Worm (Caenorhabditis elegans) whole organism, early embryonic: Measurements from ENCODE around the gene C33G8.2.
"Not testable (repeated sequence)": the region's sequence is repeated elsewhere in the genome, so short reads cannot be mapped to it uniquely, and the experiment has no call there.

ENCODE experiments used
- B0310.2 ChIP-seq: sonication (generic microtip); optimal IDR thresholded peaks from 2 replicates; lab custom pipeline; 2016; ENCODE audit warnings: mild to moderate bottlenecking, missing genetic modification characterization, missing compliant biosample characterization
- F13C5.2 ChIP-seq: sonication (generic microtip); optimal IDR thresholded peaks from 2 replicates; lab custom pipeline; 2017; ENCODE audit warnings: mild to moderate bottlenecking, missing genetic modification characterization, inconsistent platforms, missing compliant biosample characterization
- aly-1 ChIP-seq: sonication (generic microtip); optimal IDR thresholded peaks from 2 replicates; lab custom pipeline; 2016; ENCODE audit warnings: missing genetic modification characterization, missing compliant biosample characterization
- ceh-13 ChIP-seq: fragments of 200-800 bp; sonication (Bioruptor generic); optimal IDR thresholded peaks from 2 replicates; lab custom pipeline; 2018; ENCODE audit warnings: mild to moderate bottlenecking, missing genetic modification characterization, missing compliant biosample characterization
- ceh-36 ChIP-seq: sonication (generic microtip); optimal IDR thresholded peaks from 2 replicates; lab custom pipeline; 2016; ENCODE audit warnings: missing genetic modification characterization, inconsistent platforms, missing compliant biosample characterization
- ets-7 ChIP-seq: sonication (generic microtip); optimal IDR thresholded peaks from 2 replicates; lab custom pipeline; 2016; ENCODE audit warnings: missing genotype, missing genetic modification characterization, missing compliant biosample characterization
- flt-1 ChIP-seq: fragments of 200-800 bp; sonication (Bioruptor generic); IDR thresholded peaks from 2 replicates; pipeline ENCODE4 v1.3.6; 2022; ENCODE audit warnings: missing genetic modification characterization, missing compliant biosample characterization
- hmbx-1 ChIP-seq: sonication (generic microtip); optimal IDR thresholded peaks from 2 replicates; lab custom pipeline; 2016; ENCODE audit warnings: mild to moderate bottlenecking, missing genetic modification characterization, missing compliant biosample characterization
- hmg-4 ChIP-seq: fragments of 200-800 bp; sonication (Bioruptor generic); optimal IDR thresholded peaks from 2 replicates; lab custom pipeline; 2018; ENCODE audit warnings: mild to moderate bottlenecking, missing genetic modification characterization, missing compliant biosample characterization
- hnd-1 ChIP-seq: sonication (generic microtip); optimal IDR thresholded peaks from 2 replicates; lab custom pipeline; 2016; ENCODE audit warnings: missing genetic modification characterization, missing compliant biosample characterization
- pes-1 ChIP-seq: fragments of 200-800 bp; sonication (Bioruptor generic); IDR thresholded peaks from 2 replicates; pipeline ENCODE4 v1.3.6; 2022; ENCODE audit warnings: missing genetic modification reagents, missing genetic modification characterization, missing compliant biosample characterization
- scrt-1 ChIP-seq: fragments of 200-800 bp; sonication (Bioruptor generic); IDR thresholded peaks from 2 replicates; pipeline ENCODE4 v1.3.6; 2022; ENCODE audit warnings: missing genetic modification characterization, missing compliant biosample characterization
- sea-1 ChIP-seq: fragments of 200-800 bp; sonication (Bioruptor generic); conservative IDR thresholded peaks from 2 replicates; pipeline ENCODE4 v1.3.6; 2022; ENCODE audit warnings: missing genetic modification characterization, missing compliant biosample characterization
- tbx-11 ChIP-seq: fragments of 200-800 bp; sonication (Bioruptor generic); IDR thresholded peaks from 2 replicates; pipeline ENCODE4 v1.3.6; 2022; ENCODE audit warnings: missing genetic modification characterization, missing compliant biosample characterization
- tbx-37 ChIP-seq: fragments of 200-800 bp; sonication (Bioruptor generic); conservative IDR thresholded peaks from 2 replicates; pipeline ENCODE4 v1.3.6; 2022; ENCODE audit warnings: missing genetic modification reagents, missing genetic modification characterization, missing compliant biosample characterization
- tra-4 ChIP-seq: sonication (generic microtip); optimal IDR thresholded peaks from 2 replicates; lab custom pipeline; 2017; ENCODE audit warnings: missing genetic modification characterization, missing compliant biosample characterization

Gene C33G8.2

DNA sequence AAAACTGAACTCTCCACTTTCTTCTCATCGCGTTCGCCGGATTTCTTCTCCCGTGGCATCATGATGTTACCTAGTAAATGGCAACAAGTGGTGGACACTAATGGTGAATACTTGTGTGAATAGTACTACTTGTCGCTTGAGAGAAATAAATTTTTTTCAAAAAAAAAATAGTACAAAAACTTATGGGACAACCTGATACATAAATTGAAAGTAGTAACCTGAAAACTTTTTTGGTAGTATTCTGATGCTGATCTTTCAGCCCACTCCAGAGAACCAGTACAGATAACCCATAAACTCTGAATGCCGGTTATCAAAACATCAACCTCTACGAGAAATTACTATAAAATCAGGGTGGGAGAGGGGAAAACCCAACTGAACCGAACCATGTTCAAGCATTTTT is 48.2 kb downstream of the C33G8.2 start, which contains the start of gene Y57E12AL.2:
Gene Y57E12AL.2, plus strand, starts transcription at position 301 of the 400 bp plus-strand sequence.
- not testable (repeated sequence) for TF ChIP-seq hmg-4 (GFP tag; lab: Kevin White, UChicago); ceh-36 (tag; lab: Kevin White, UChicago); B0310.2 (tag; lab: Kevin White, UChicago)

DNA sequence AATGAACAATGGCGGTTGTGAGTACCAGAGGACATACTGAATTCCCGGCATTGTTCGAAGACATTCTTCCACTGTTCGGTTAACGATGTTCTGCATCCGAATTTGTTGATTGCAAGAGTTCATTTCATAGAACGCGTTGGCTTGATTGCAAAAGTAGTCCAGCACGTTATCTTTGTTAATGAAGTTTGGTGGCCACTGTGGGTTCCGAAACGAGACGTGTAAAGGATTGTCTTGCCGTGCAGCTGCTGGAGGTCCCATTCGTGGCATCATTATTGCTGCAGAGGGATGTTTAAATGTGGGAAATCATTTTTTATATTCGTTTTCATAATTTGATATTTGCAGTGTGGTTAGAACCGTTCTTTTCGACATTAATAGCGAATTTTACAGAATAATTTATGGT is 49.8 kb downstream of the C33G8.2 start, which contains the start of gene mdt-6:
Gene mdt-6, minus strand, starts transcription at position 275 of the 400 bp plus-strand sequence.
- TF ChIP-seq hmg-4 (GFP tag; lab: Kevin White, UChicago) = no peak
- no peak for TF ChIP-seq tbx-11 (GFP tag; lab: Robert Waterston, UW)
- no peak for TF ChIP-seq tbx-37
- TF ChIP-seq sea-1 (GFP tag; lab: Robert Waterston, UW) = no peak
- no peak for TF ChIP-seq hnd-1 (tag; lab: Kevin White, UChicago)

DNA sequence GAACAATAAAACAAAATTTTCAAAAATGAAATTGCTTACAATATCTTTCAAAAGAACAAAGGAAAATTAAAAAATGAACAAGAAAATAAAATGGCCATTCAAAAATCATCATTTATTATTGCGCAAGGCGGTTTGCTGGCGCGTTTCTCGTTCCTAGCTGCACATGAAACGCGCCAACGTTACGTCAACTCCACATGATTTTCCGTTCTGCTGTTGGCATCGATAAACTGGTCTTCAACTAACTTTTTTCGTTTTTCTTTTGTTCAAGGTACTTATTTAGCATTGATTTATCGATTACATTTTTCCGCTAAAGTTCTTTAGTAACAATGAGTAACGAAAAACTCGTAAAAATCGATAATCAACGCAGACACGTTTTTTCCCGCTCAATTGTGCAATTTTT is 50.8 kb downstream of the C33G8.2 start, which contains the start of the genes Y57E12AL.6 and Y57E12AL.1:
Gene Y57E12AL.6, minus strand, starts transcription at position 75 of the 400 bp plus-strand sequence.
Gene Y57E12AL.1, plus strand, starts transcription at position 135 of the 400 bp plus-strand sequence.
- peak; percentile 21 for TF ChIP-seq hmg-4 (GFP tag; lab: Kevin White, UChicago)
- TF ChIP-seq flt-1 (GFP tag; lab: Robert Waterston, UW) = peak; percentile 53; the same call in 1 of the 2 replicates
- no peak for TF ChIP-seq ets-7
- 0 out of 2 replicates have a peak, but pooled peaks have one; percentile 48 for TF ChIP-seq scrt-1 (GFP tag; lab: Robert Waterston, UW)
- TF ChIP-seq tbx-11 (GFP tag; lab: Robert Waterston, UW) = peak; percentile 66; the same call in 1 of the 2 replicates
- TF ChIP-seq aly-1 (tag; lab: Kevin White, UChicago) = peak; percentile 51
- peak; percentile 22 for TF ChIP-seq hnd-1 (tag; lab: Kevin White, UChicago)
- no peak for TF ChIP-seq hmbx-1
- peak; percentile 53 for TF ChIP-seq ceh-36 (tag; lab: Kevin White, UChicago)
- peak; percentile 70 for TF ChIP-seq F13C5.2
- no peak for TF ChIP-seq tra-4 (tag; lab: Kevin White, UChicago)
- TF ChIP-seq pes-1 (GFP tag; lab: Robert Waterston, UW) = peak; percentile 75
- 0 out of 2 replicates have a peak, but pooled peaks have one; percentile 39 for TF ChIP-seq tbx-37
- no peak for TF ChIP-seq sea-1 (GFP tag; lab: Robert Waterston, UW)
- peak; percentile 13 for TF ChIP-seq ceh-13 (GFP tag; lab: Kevin White, UChicago)
